Fruit fly (Drosophila melanogaster): Measurements from ENCODE around the gene ChT.

Gene ChT

dm6 chr3R:18707492-18707891 lies 27.1 kb downstream of the ChT start:
- no peak for TF ChIP-seq CG13894 (tag; optimal IDR thresholded peaks at IDR 0.05)
- TF ChIP-seq CG11723 (GFP tag; optimal IDR thresholded peaks at IDR 0.05), result no peak
- peak; percentile 58 for TF ChIP-seq Hey (tag; optimal IDR thresholded peaks at IDR 0.05)
- TF ChIP-seq CG6854 (GFP tag; optimal IDR thresholded peaks at IDR 0.05), result no peak
- no peak for TF ChIP-seq CG1529 (GFP tag; optimal IDR thresholded peaks at IDR 0.05)
- TF ChIP-seq run (tag; optimal IDR thresholded peaks at IDR 0.05), result peak; percentile 11
- TF ChIP-seq Elba2 (GFP tag; optimal IDR thresholded peaks at IDR 0.05), result no peak
- no peak for TF ChIP-seq CG32767 (GFP tag; IDR thresholded peaks at IDR 0.05)
- no peak for TF ChIP-seq CG6791 (GFP tag; IDR thresholded peaks at IDR 0.05; ENCODE audit: partially characterized antibody)
- TF ChIP-seq sd (tag; optimal IDR thresholded peaks at IDR 0.05), result no peak
- TF ChIP-seq pzg (GFP tag; optimal IDR thresholded peaks at IDR 0.05), result no peak
- no peak for TF ChIP-seq Ets97D (GFP tag; optimal IDR thresholded peaks at IDR 0.05)
- no peak for TF ChIP-seq gro (GFP tag; optimal IDR thresholded peaks at IDR 0.05)
- TF ChIP-seq Fer1 (GFP tag; optimal IDR thresholded peaks at IDR 0.05), result no peak
- peak; percentile 79 for TF ChIP-seq abd-A (tag; optimal IDR thresholded peaks at IDR 0.05)
- TF ChIP-seq jumu (GFP tag; optimal IDR thresholded peaks at IDR 0.05), result no peak
- TF ChIP-seq pros (GFP tag; optimal IDR thresholded peaks at IDR 0.05), result peak; percentile 75
- TF ChIP-seq sob (GFP tag; IDR thresholded peaks at IDR 0.05), result no peak
- TF ChIP-seq CG3407 (GFP tag; optimal IDR thresholded peaks at IDR 0.05), result no peak
- no peak for TF ChIP-seq ems (GFP tag; optimal IDR thresholded peaks at IDR 0.05)
- no peak for TF ChIP-seq gcm2 (GFP tag; optimal IDR thresholded peaks at IDR 0.05)
- no peak for TF ChIP-seq CG30431 (GFP tag; optimal IDR thresholded peaks at IDR 0.05)

dm6 chr3R:18719767-18720341 lies 39.5 kb downstream of the ChT start:
- peak; percentile 83 for TF ChIP-seq CG12071 (GFP tag; optimal IDR thresholded peaks at IDR 0.05)
- TF ChIP-seq shn (GFP tag; optimal IDR thresholded peaks at IDR 0.05), result peak; percentile 29
- TF ChIP-seq CG4820 (GFP tag; optimal IDR thresholded peaks at IDR 0.05), result peak; percentile 72
- peak; percentile 88 for TF ChIP-seq bab2 (GFP tag; optimal IDR thresholded peaks at IDR 0.05)
- TF ChIP-seq CG6689 (GFP tag; IDR thresholded peaks at IDR 0.05), result peak; percentile 88
- peak; percentile 95 for TF ChIP-seq Hmr (GFP tag; optimal IDR thresholded peaks at IDR 0.05)
- TF ChIP-seq B-H2 (GFP tag; optimal IDR thresholded peaks at IDR 0.05), result peak; percentile 93
- peak; percentile 85 for TF ChIP-seq Xbp1 (GFP tag; optimal IDR thresholded peaks at IDR 0.05)
- TF ChIP-seq Elba2 (GFP tag; optimal IDR thresholded peaks at IDR 0.05), result no peak
- TF ChIP-seq chif (GFP tag; optimal IDR thresholded peaks at IDR 0.05), result peak; percentile 61 to 81
- TF ChIP-seq croc (GFP tag; conservative IDR thresholded peaks at IDR 0.05), result peak; percentile 73; the same call in 2 of the 3 replicates
- 0 out of 3 replicates have a peak, but pooled peaks have one; percentile 57 for TF ChIP-seq CG3726 (GFP tag; IDR thresholded peaks at IDR 0.05)
- TF ChIP-seq so (GFP tag; IDR thresholded peaks at IDR 0.05), result peak; percentile 66; the same call in 2 of the 3 replicates
- peak; percentile 67 for TF ChIP-seq Aef1 (GFP tag; IDR thresholded peaks at IDR 0.05)
- TF ChIP-seq knrl (GFP tag; IDR thresholded peaks at IDR 0.05; ENCODE audit: partially characterized antibody), result no peak
- TF ChIP-seq Sox100B (GFP tag; optimal IDR thresholded peaks at IDR 0.05), result peak; percentile 84
- peak; percentile 67 for TF ChIP-seq CG12155 (GFP tag; optimal IDR thresholded peaks at IDR 0.05)
- TF ChIP-seq Poxn (GFP tag; IDR thresholded peaks at IDR 0.05), result no peak
- TF ChIP-seq MESR4 (GFP tag; optimal IDR thresholded peaks at IDR 0.05), result peak; percentile 13
- TF ChIP-seq CG9215 (GFP tag; IDR thresholded peaks at IDR 0.05), result peak; percentile 63
- TF ChIP-seq CG2199 (GFP tag; IDR thresholded peaks at IDR 0.05), result no peak
- TF ChIP-seq Dbx (GFP tag; IDR thresholded peaks at IDR 0.05), result peak; percentile 88
- peak; percentile 93 for TF ChIP-seq Ets65A (GFP tag)
- TF ChIP-seq YL-1 (GFP tag; optimal IDR thresholded peaks at IDR 0.05), result no peak
- TF ChIP-seq zf30C (GFP tag; optimal IDR thresholded peaks at IDR 0.05), result peak; percentile 82
- peak; percentile 46 for TF ChIP-seq Vsx1 (GFP tag; optimal IDR thresholded peaks at IDR 0.05)
- peak; percentile 39 for TF ChIP-seq NC2α (GFP tag; optimal IDR thresholded peaks at IDR 0.05)
- peak; percentile 86 for TF ChIP-seq tap (tag; optimal IDR thresholded peaks at IDR 0.05)
- peak; percentile 81 for TF ChIP-seq CG11695 (GFP tag; IDR thresholded peaks at IDR 0.05)
- TF ChIP-seq CG2116 (GFP tag; optimal IDR thresholded peaks at IDR 0.05), result peak; percentile 8
